Worm (Caenorhabditis elegans) whole organism, young adult: ENCODE results near the gene R03G8.6.

ENCODE experiments used
- B0261.1 ChIP-seq: sonication (generic microtip); optimal IDR thresholded peaks from 2 replicates; lab custom pipeline; 2016; ENCODE audit warnings: mild to moderate bottlenecking, missing genetic modification characterization, moderate library complexity, missing compliant biosample characterization
- B0336.3 ChIP-seq: fragments of 200-800 bp; sonication (Bioruptor generic); IDR thresholded peaks from 2 replicates; pipeline ENCODE4 v1.3.6; 2022; ENCODE audit warnings: missing genetic modification characterization, missing compliant biosample characterization
- C06A6.2 ChIP-seq: fragments of 200-800 bp; sonication (Bioruptor generic); conservative IDR thresholded peaks from 2 replicates; pipeline ENCODE4 v1.3.6; 2022; ENCODE audit warnings: missing genetic modification characterization, missing compliant biosample characterization
- C17E4.6 ChIP-seq: fragments of 200-800 bp; sonication (Bioruptor generic); IDR thresholded peaks from 2 replicates; pipeline ENCODE4 v1.3.6; 2022; ENCODE audit warnings: missing genetic modification reagents, missing genetic modification characterization, missing compliant biosample characterization
- F10E7.11 ChIP-seq: sonication (generic microtip); optimal IDR thresholded peaks from 2 replicates; lab custom pipeline; 2017; ENCODE audit warnings: mild to moderate bottlenecking, missing genetic modification characterization, moderate library complexity, missing compliant biosample characterization
- F22D6.2 ChIP-seq: sonication (generic microtip); optimal IDR thresholded peaks from 2 replicates; lab custom pipeline; 2016; ENCODE audit warnings: mild to moderate bottlenecking, missing genetic modification characterization, missing compliant biosample characterization
- F23B12.7 ChIP-seq: sonication (generic microtip); optimal IDR thresholded peaks from 2 replicates; lab custom pipeline; 2017; ENCODE audit warnings: missing genetic modification characterization, mild to moderate bottlenecking, missing compliant biosample characterization, antibody characterized with exemption, moderate library complexity; ENCODE audit not compliant: insufficient read depth
- Y56A3A.18 ChIP-seq: fragments of 200-800 bp; sonication (Bioruptor generic); IDR thresholded peaks from 2 replicates; pipeline ENCODE4 v1.3.6; 2022; ENCODE audit warnings: missing genetic modification reagents, missing genetic modification characterization, missing compliant biosample characterization
- ama-1 ChIP-seq, 3 experiments: fragments of 150-350 bp in 1 of 3; sonication (generic microtip) in 2 of 3; optimal IDR thresholded peaks; 2 replicates each; lab custom pipeline; 2014 to 2018; ENCODE audit warnings: missing biosample characterization in 2 of 3, missing genetic modification characterization in 2 of 3, missing genetic modification reagents in 2 of 3
- aptf-3 ChIP-seq: fragments of 200-800 bp; sonication (Bioruptor generic); IDR thresholded peaks from 2 replicates; pipeline ENCODE4 v1.3.6; 2022; ENCODE audit warnings: missing genetic modification characterization, missing compliant biosample characterization
- atf-7 ChIP-seq: sonication (generic microtip); optimal IDR thresholded peaks from 2 replicates; lab custom pipeline; 2017; ENCODE audit warnings: mild to moderate bottlenecking, missing genetic modification characterization, missing compliant biosample characterization
- athp-1 ChIP-seq: sonication (generic microtip); optimal IDR thresholded peaks from 2 replicates; lab custom pipeline; 2017; ENCODE audit warnings: mild to moderate bottlenecking, missing genetic modification characterization, missing compliant biosample characterization
- attf-3 ChIP-seq: fragments of 200-800 bp; sonication (Bioruptor generic); conservative IDR thresholded peaks from 2 replicates; pipeline ENCODE4 v1.3.6; 2022; ENCODE audit warnings: missing genetic modification reagents, missing genetic modification characterization, missing compliant biosample characterization
- cebp-1 ChIP-seq, 2 experiments: fragments of 200-800 bp in 1 of 2; sonication (Bioruptor generic) in 1 of 2; sonication (generic microtip) in 1 of 2; IDR thresholded peaks in 1 of 2; optimal IDR thresholded peaks in 1 of 2; 2 replicates each; pipeline versions ENCODE4 v1.3.6 to Lab custom; 2017 to 2022; ENCODE audit warnings: missing compliant biosample characterization in 2 of 2, missing genetic modification characterization in 2 of 2, mild to moderate bottlenecking in 1 of 2, missing genetic modification reagents in 1 of 2, moderate library complexity in 1 of 2
- ceh-91 ChIP-seq: fragments of 200-800 bp; sonication (Bioruptor generic); IDR thresholded peaks from 2 replicates; pipeline ENCODE4 v1.3.6; 2022; ENCODE audit warnings: missing genetic modification reagents, missing genetic modification characterization, missing compliant biosample characterization
- die-1 ChIP-seq: sonication (generic microtip); optimal IDR thresholded peaks from 2 replicates; lab custom pipeline; 2016; ENCODE audit warnings: missing genotype, mild to moderate bottlenecking, missing genetic modification characterization, missing compliant biosample characterization
- egrh-3 ChIP-seq: fragments of 200-800 bp; sonication (Bioruptor generic); IDR thresholded peaks from 2 replicates; pipeline ENCODE4 v1.3.6; 2022; ENCODE audit warnings: missing genetic modification reagents, missing genetic modification characterization, missing compliant biosample characterization
- ekl-4 ChIP-seq: fragments of 200-800 bp; sonication (Bioruptor generic); IDR thresholded peaks from 2 replicates; pipeline ENCODE4 v1.3.6; 2022; ENCODE audit warnings: missing genetic modification reagents, missing genetic modification characterization, missing compliant biosample characterization
- ets-4 ChIP-seq: fragments of 200-800 bp; sonication (Bioruptor generic); optimal IDR thresholded peaks from 2 replicates; lab custom pipeline; 2018; ENCODE audit warnings: mild to moderate bottlenecking, missing genetic modification characterization, missing compliant biosample characterization
- fkh-3 ChIP-seq: sonication (generic microtip); optimal IDR thresholded peaks from 2 replicates; lab custom pipeline; 2016; ENCODE audit warnings: mild to moderate bottlenecking, missing genetic modification characterization, missing compliant biosample characterization
- gei-17 ChIP-seq: fragments of 200-800 bp; sonication (Bioruptor generic); optimal IDR thresholded peaks from 2 replicates; lab custom pipeline; 2018; ENCODE audit warnings: mild to moderate bottlenecking, missing genetic modification characterization, missing compliant biosample characterization
- him-1 ChIP-seq: sonication (generic microtip); optimal IDR thresholded peaks from 2 replicates; lab custom pipeline; 2016; ENCODE audit warnings: missing genotype, missing genetic modification reagents, missing genetic modification characterization, missing compliant biosample characterization
- hlh-12 ChIP-seq: sonication (generic microtip); optimal IDR thresholded peaks from 2 replicates; lab custom pipeline; 2016; ENCODE audit warnings: missing genetic modification characterization, missing compliant biosample characterization
- let-526 ChIP-seq: fragments of 200-800 bp; sonication (Bioruptor generic); IDR thresholded peaks from 2 replicates; pipeline ENCODE4 v1.3.6; 2022; ENCODE audit warnings: missing genetic modification reagents, missing genetic modification characterization, missing compliant biosample characterization
- lin-26 ChIP-seq: fragments of 200-800 bp; sonication (Bioruptor generic); IDR thresholded peaks from 2 replicates; pipeline ENCODE4 v1.3.6; 2022; ENCODE audit warnings: missing genetic modification reagents, missing genetic modification characterization, missing compliant biosample characterization
- lin-40 ChIP-seq: sonication (generic microtip); optimal IDR thresholded peaks from 2 replicates; lab custom pipeline; 2016; ENCODE audit warnings: missing genetic modification characterization, mild to moderate bottlenecking, missing compliant biosample characterization, missing genotype, missing genetic modification reagents
- lir-1 ChIP-seq: fragments of 200-800 bp; sonication (Bioruptor generic); conservative IDR thresholded peaks from 2 replicates; pipeline ENCODE4 v1.3.6; 2022; ENCODE audit warnings: missing genetic modification reagents, missing genetic modification characterization, missing compliant biosample characterization
- lsy-27 ChIP-seq: sonication (generic microtip); optimal IDR thresholded peaks from 2 replicates; lab custom pipeline; 2017; ENCODE audit warnings: missing genetic modification characterization, mild to moderate bottlenecking, missing compliant biosample characterization, antibody characterized with exemption, missing genotype, borderline replicate concordance; ENCODE audit not compliant: insufficient read depth
- madf-3 ChIP-seq: fragments of 200-800 bp; sonication (Bioruptor generic); IDR thresholded peaks from 2 replicates; pipeline ENCODE4 v1.3.6; 2022; ENCODE audit warnings: missing genetic modification reagents, missing genetic modification characterization, missing compliant biosample characterization
- mcd-1 ChIP-seq: fragments of 200-800 bp; sonication (Bioruptor generic); IDR thresholded peaks from 2 replicates; pipeline ENCODE4 v1.3.6; 2022; ENCODE audit warnings: missing genetic modification reagents, missing genetic modification characterization, missing compliant biosample characterization
- mxl-1 ChIP-seq: sonication (generic microtip); optimal IDR thresholded peaks from 2 replicates; lab custom pipeline; 2016; ENCODE audit warnings: missing genetic modification characterization, missing compliant biosample characterization
- nfya-2 ChIP-seq: fragments of 200-800 bp; sonication (Bioruptor generic); IDR thresholded peaks from 2 replicates; pipeline ENCODE4 v1.3.6; 2022; ENCODE audit warnings: missing genetic modification reagents, missing genetic modification characterization, missing compliant biosample characterization
- nfyb-1 ChIP-seq: fragments of 200-800 bp; sonication (Bioruptor generic); IDR thresholded peaks from 2 replicates; pipeline ENCODE4 v1.3.6; 2022; ENCODE audit warnings: missing genetic modification reagents, missing genetic modification characterization, missing compliant biosample characterization
- nhr-179 ChIP-seq: sonication (generic microtip); optimal IDR thresholded peaks from 2 replicates; lab custom pipeline; 2016; ENCODE audit warnings: mild to moderate bottlenecking, missing genetic modification characterization, missing compliant biosample characterization
- nhr-80 ChIP-seq: sonication (generic microtip); optimal IDR thresholded peaks from 2 replicates; lab custom pipeline; 2016; ENCODE audit warnings: missing genetic modification characterization, missing compliant biosample characterization
- pbrm-1 ChIP-seq: fragments of 200-800 bp; sonication (Bioruptor generic); IDR thresholded peaks from 2 replicates; pipeline ENCODE4 v1.3.6; 2022; ENCODE audit warnings: missing genetic modification reagents, missing genetic modification characterization, missing compliant biosample characterization
- rcor-1 ChIP-seq: fragments of 200-800 bp; sonication (Bioruptor generic); IDR thresholded peaks from 2 replicates; pipeline ENCODE4 v1.3.6; 2022; ENCODE audit warnings: missing genetic modification reagents, missing genetic modification characterization, missing compliant biosample characterization
- repo-1 ChIP-seq: sonication (generic microtip); optimal IDR thresholded peaks from 2 replicates; lab custom pipeline; 2017; ENCODE audit warnings: mild to moderate bottlenecking, missing genetic modification characterization, missing compliant biosample characterization
- sea-2 ChIP-seq: fragments of 200-800 bp; sonication (Bioruptor generic); IDR thresholded peaks from 2 replicates; pipeline ENCODE4 v1.3.6; 2022; ENCODE audit warnings: missing genetic modification characterization, missing compliant biosample characterization
- somi-1 ChIP-seq: fragments of 200-800 bp; sonication (Bioruptor generic); optimal IDR thresholded peaks from 2 replicates; lab custom pipeline; 2018; ENCODE audit warnings: mild to moderate bottlenecking, missing genetic modification characterization, missing compliant biosample characterization
- tbp1 ChIP-seq: fragments of 200-800 bp; sonication (Bioruptor generic); optimal IDR thresholded peaks from 2 replicates; lab custom pipeline; 2018; ENCODE audit warnings: mild to moderate bottlenecking, missing genetic modification characterization, missing compliant biosample characterization
- tlf-1 ChIP-seq: fragments of 200-800 bp; sonication (Bioruptor generic); optimal IDR thresholded peaks from 2 replicates; lab custom pipeline; 2018; ENCODE audit warnings: mild to moderate bottlenecking, missing genetic modification characterization, missing compliant biosample characterization
- ztf-26 ChIP-seq: sonication (generic microtip); optimal IDR thresholded peaks from 2 replicates; lab custom pipeline; 2017; ENCODE audit warnings: missing genetic modification characterization, missing compliant biosample characterization
- ztf-28 ChIP-seq: fragments of 200-800 bp; sonication (Bioruptor generic); IDR thresholded peaks from 2 replicates; pipeline ENCODE4 v1.3.6; 2022; ENCODE audit warnings: missing genetic modification reagents, missing genetic modification characterization, missing compliant biosample characterization

Gene R03G8.6

ce11 chrX:13108664-13109063, 8.4 kb upstream of the R03G8.6 start (continued):
- no peak for TF ChIP-seq cebp-1 (GFP tag; IDR thresholded peaks at IDR 0.05; lab: Robert Waterston, UW)
- TF ChIP-seq cebp-1 (tag; optimal IDR thresholded peaks at IDR 0.05; lab: Kevin White, UChicago) = peak; percentile 67
- TF ChIP-seq B0261.1 = no peak
- peak; percentile 15 for TF ChIP-seq tlf-1
- TF ChIP-seq repo-1 (tag; lab: Kevin White, UChicago) = peak; percentile 70
- no peak for TF ChIP-seq ets-4
- TF ChIP-seq gei-17 (GFP tag; lab: Kevin White, UChicago) = peak; percentile 4
- no peak for TF ChIP-seq him-1 (tag; lab: Kevin White, UChicago)
- TF ChIP-seq mxl-1 (tag; lab: Kevin White, UChicago) = peak; percentile 2
- no peak for TF ChIP-seq attf-3 (GFP tag; lab: Robert Waterston, UW)
- TF ChIP-seq ztf-26 (tag; lab: Kevin White, UChicago) = peak; percentile 67
- TF ChIP-seq athp-1 = peak; percentile 52
- TF ChIP-seq lin-26 (GFP tag; lab: Robert Waterston, UW) = peak; percentile 57; the same call in 1 of the 2 replicates
- peak; percentile 73; the same call in 1 of the 2 replicates for TF ChIP-seq Y56A3A.18 (GFP tag; lab: Robert Waterston, UW)
- no peak for TF ChIP-seq F10E7.11
- TF ChIP-seq tbp1 (GFP tag; lab: Kevin White, UChicago) = peak; percentile 34
- TF ChIP-seq B0336.3 = peak; percentile 35; the same call in 1 of the 2 replicates
- TF ChIP-seq ztf-28 (GFP tag; lab: Robert Waterston, UW) = no peak
- TF ChIP-seq nhr-179 (tag; lab: Kevin White, UChicago) = no peak
- no peak for TF ChIP-seq F22D6.2 (tag; lab: Kevin White, UChicago)
- TF ChIP-seq lsy-27 = no peak
- TF ChIP-seq mcd-1 (GFP tag; lab: Robert Waterston, UW) = 0 out of 2 replicates have a peak, but pooled peaks have one; percentile 25
- TF ChIP-seq aptf-3 (GFP tag; lab: Robert Waterston, UW) = no peak

- TF ChIP-seq nfya-2 (GFP tag; lab: Robert Waterston, UW) (no peak), pbrm-1 (GFP tag; lab: Robert Waterston, UW) (0 out of 2 replicates have a peak, but pooled peaks have one; percentile 30), ama-1 (optimal IDR thresholded peaks at IDR 0.05; lab: Kevin White, UChicago) (peak; percentile 34), ama-1 (GFP tag; optimal IDR thresholded peaks at IDR 0.05; lab: Kevin White, UChicago) (no peak), nhr-80 (peak; percentile 24), ceh-91 (GFP tag; lab: Robert Waterston, UW) (no peak), let-526 (GFP tag; lab: Robert Waterston, UW) (0 out of 2 replicates have a peak, but pooled peaks have one; percentile 35), B0336.3 (0 out of 2 replicates have a peak, but pooled peaks have one; percentile 40), egrh-3 (GFP tag; lab: Robert Waterston, UW) (no peak), C17E4.6 (no peak), fkh-3 (tag; lab: Kevin White, UChicago) (no peak), madf-3 (GFP tag; lab: Robert Waterston, UW) (0 out of 2 replicates have a peak, but pooled peaks have one; percentile 10)
- TF ChIP-seq, all 124 proteins: peak for 6
These were observed 6.0 kb upstream of the R03G8.6 start for ce11 chrX:13106177-13106761.

ce11 chrX:13104966-13105365, 4.7 kb upstream of the R03G8.6 start, which contains the start of gene F17H10.1:
F17H10.1 (plus strand) TSS chrX:13105241.
- no peak for TF ChIP-seq mxl-1 (tag; lab: Kevin White, UChicago)
- TF ChIP-seq let-526 (GFP tag; lab: Robert Waterston, UW) = peak; percentile 86; the same call in 1 of the 2 replicates
- peak; percentile 1 for TF ChIP-seq B0261.1
- TF ChIP-seq tlf-1 = peak; percentile 84
- TF ChIP-seq sea-2 (GFP tag; lab: Robert Waterston, UW) = 0 out of 2 replicates have a peak, but pooled peaks have one; percentile 75
- peak; percentile 91 for TF ChIP-seq ztf-26 (tag; lab: Kevin White, UChicago)
- TF ChIP-seq lin-40 (tag; lab: Kevin White, UChicago) = peak; percentile 82
- peak; percentile 94 for TF ChIP-seq somi-1 (GFP tag; lab: Kevin White, UChicago)
- TF ChIP-seq hlh-12 = no peak
- no peak for TF ChIP-seq fkh-3 (tag; lab: Kevin White, UChicago)
- TF ChIP-seq F23B12.7 = peak; percentile 39
- peak; percentile 89 for TF ChIP-seq nfyb-1
- TF ChIP-seq die-1 (tag; lab: Kevin White, UChicago) = peak; percentile 66
- peak; percentile 64 for TF ChIP-seq lir-1 (GFP tag; lab: Robert Waterston, UW)
- peak; percentile 66 for TF ChIP-seq repo-1 (tag; lab: Kevin White, UChicago)
- TF ChIP-seq Y56A3A.18 (GFP tag; lab: Robert Waterston, UW) = no peak
- peak; percentile 68 for TF ChIP-seq C06A6.2 (GFP tag; lab: Robert Waterston, UW)
- TF ChIP-seq rcor-1 (GFP tag; lab: Robert Waterston, UW) = peak; percentile 51
- TF ChIP-seq atf-7 (tag; lab: Kevin White, UChicago) = peak; percentile 85
- TF ChIP-seq ekl-4 = peak; percentile 54
- peak; percentile 95 for TF ChIP-seq ets-4
